Fruit fly (Drosophila melanogaster): ENCODE results near the gene Lk6.

Lk6 gene

dm6 chr3R:11773325-11773998, 9.2 kb upstream of the Lk6 start (continued):
- TF ChIP-seq cas (GFP tag; IDR thresholded peaks at IDR 0.05) (no peak), Nf-YC (tag; optimal IDR thresholded peaks at IDR 0.05) (no peak), CG4360 (GFP tag; IDR thresholded peaks at IDR 0.05) (peak; percentile 90), Xrp1 (GFP tag; IDR thresholded peaks at IDR 0.05) (0 out of 2 replicates have a peak, but pooled peaks have one; percentile 5), Dll (GFP tag; IDR thresholded peaks at IDR 0.05; ENCODE audit: partially characterized antibody) (peak; percentile 51; the same call in 2 of the 4 replicates), CG34422 (GFP tag; IDR thresholded peaks at IDR 0.05) (peak; percentile 26; the same call in 1 of the 3 replicates), bsh (GFP tag; optimal IDR thresholded peaks at IDR 0.05) (peak in 1 of 2 experiments; percentile 13), CG15073 (GFP tag; optimal IDR thresholded peaks at IDR 0.05) (no peak), CG30020 (tag; optimal IDR thresholded peaks at IDR 0.05) (no peak), CG12071 (GFP tag; optimal IDR thresholded peaks at IDR 0.05) (no peak), CG1529 (GFP tag; optimal IDR thresholded peaks at IDR 0.05) (no peak), her (GFP tag; optimal IDR thresholded peaks at IDR 0.05) (peak; percentile 10), Kr (GFP tag; optimal IDR thresholded peaks at IDR 0.05) (peak; percentile 45), stwl (tag; optimal IDR thresholded peaks at IDR 0.05) (no peak), CG11456 (GFP tag; IDR thresholded peaks at IDR 0.05) (no peak), CrebB (tag; optimal IDR thresholded peaks at IDR 0.05) (no peak), H2.0 (GFP tag; IDR thresholded peaks at IDR 0.05) (no peak), pros (GFP tag; optimal IDR thresholded peaks at IDR 0.05) (peak; percentile 89), HLHmδ (GFP tag; optimal IDR thresholded peaks at IDR 0.05) (peak; percentile 34), Camta (GFP tag; optimal IDR thresholded peaks at IDR 0.05) (no peak), z (GFP tag; IDR thresholded peaks at IDR 0.05) (0 out of 3 replicates have a peak, but pooled peaks have one; percentile 45), CG4282 (GFP tag; optimal IDR thresholded peaks at IDR 0.05) (no peak), CG13894 (tag; optimal IDR thresholded peaks at IDR 0.05) (peak; percentile 72), stc (GFP tag; IDR thresholded peaks at IDR 0.05) (no peak), NC2β (GFP tag; optimal IDR thresholded peaks at IDR 0.05) (no peak), sisA (GFP tag; IDR thresholded peaks at IDR 0.05) (no peak), CG7271 (tag; optimal IDR thresholded peaks at IDR 0.05) (peak; percentile 44), Spps (tag; optimal IDR thresholded peaks at IDR 0.05) (peak; percentile 34), CG2678 (tag; optimal IDR thresholded peaks at IDR 0.05) (no peak), da (GFP tag; optimal IDR thresholded peaks at IDR 0.05) (no peak), kni (GFP tag; optimal IDR thresholded peaks at IDR 0.05) (peak; percentile 95), CG12299 (tag; optimal IDR thresholded peaks at IDR 0.05) (peak; percentile 2), pfk (GFP tag; optimal IDR thresholded peaks at IDR 0.05) (peak; percentile 97), CG15479 (GFP tag; optimal IDR thresholded peaks at IDR 0.05) (peak; percentile 54), D19A (tag; optimal IDR thresholded peaks at IDR 0.05) (peak; percentile 39), trem (tag; optimal IDR thresholded peaks at IDR 0.05) (peak; percentile 11), Blimp-1 (GFP tag; optimal IDR thresholded peaks at IDR 0.05) (peak; percentile 96), CG33557 (GFP tag; optimal IDR thresholded peaks at IDR 0.05) (peak; percentile 80), CG4707 (GFP tag; optimal IDR thresholded peaks at IDR 0.05) (no peak), CG2202 (tag; optimal IDR thresholded peaks at IDR 0.05) (no peak), CG18262 (tag; optimal IDR thresholded peaks at IDR 0.05) (no peak), pho (GFP tag; optimal IDR thresholded peaks at IDR 0.05) (no peak), CG1603 (tag; optimal IDR thresholded peaks at IDR 0.05) (peak; percentile 9), CG16813 (GFP tag; IDR thresholded peaks at IDR 0.05; ENCODE audit: partially characterized antibody) (peak; percentile 36; the same call in 1 of the 3 replicates), trh (GFP tag; optimal IDR thresholded peaks at IDR 0.05) (no peak), CG14710 (tag; optimal IDR thresholded peaks at IDR 0.05) (peak; percentile 1), CG32767 (GFP tag; IDR thresholded peaks at IDR 0.05) (no peak), CG32772 (GFP tag; IDR thresholded peaks at IDR 0.05) (no peak), CG2199 (GFP tag; IDR thresholded peaks at IDR 0.05) (peak; percentile 94)
